Worm (Caenorhabditis elegans): Measurements from ENCODE around the gene tth-1.

ce11 chrX:8418382-8418781 is 5.2 kb downstream of the tth-1 start, which contains the start of gene spp-13:
- TF ChIP-seq ama-1 (optimal IDR thresholded peaks at IDR 0.05) (peak; percentile 56), scrt-1 (GFP tag; IDR thresholded peaks at IDR 0.05) (no peak), B0310.2 (tag; optimal IDR thresholded peaks at IDR 0.05) (no peak), hmg-4 (GFP tag; optimal IDR thresholded peaks at IDR 0.05) (no peak), hmbx-1 (tag; optimal IDR thresholded peaks at IDR 0.05) (no peak), tra-4 (tag; optimal IDR thresholded peaks at IDR 0.05) (no peak), aly-1 (tag; optimal IDR thresholded peaks at IDR 0.05) (no peak), ceh-36 (tag; optimal IDR thresholded peaks at IDR 0.05) (no peak), sea-1 (GFP tag; conservative IDR thresholded peaks at IDR 0.05) (no peak)
